Fruit fly (Drosophila melanogaster) whole organism, embryonic: Measurements from ENCODE around the gene RpS12.

Experiments used
- Asciz ChIP-seq: fragments of 200-800 bp; sonication (Bioruptor generic); optimal IDR thresholded peaks from 2 replicates; lab custom pipeline; 2017; ENCODE audit warnings: missing biosample characterization, mild to moderate bottlenecking, missing genetic modification characterization, missing genetic modification reagents
- CG10209 ChIP-seq: fragments of 200-800 bp; sonication (Bioruptor generic); optimal IDR thresholded peaks from 3 replicates; lab custom pipeline; 2017; ENCODE audit warnings: missing biosample characterization, mild to moderate bottlenecking, missing genetic modification characterization, missing genetic modification reagents
- CG1024 ChIP-seq: fragments of 200-800 bp; sonication (Bioruptor generic); IDR thresholded peaks from 2 replicates; pipeline ENCODE4 v1.3.6; 2022; ENCODE audit warnings: missing biosample characterization, missing genetic modification characterization
- CG10267 ChIP-seq: fragments of 200-800 bp; sonication (Bioruptor generic); optimal IDR thresholded peaks from 2 replicates; lab custom pipeline; 2018; ENCODE audit warnings: missing biosample characterization, mild to moderate bottlenecking, missing genetic modification characterization, moderate library complexity
- CG10321 ChIP-seq: fragments of 200-800 bp; sonication (Bioruptor generic); IDR thresholded peaks from 2 replicates; pipeline ENCODE4 v1.3.6; 2022; ENCODE audit warnings: missing biosample characterization, missing genetic modification characterization
- CG10462 ChIP-seq: fragments of 200-800 bp; sonication (Bioruptor generic); optimal IDR thresholded peaks from 2 replicates; lab custom pipeline; 2016; ENCODE audit warnings: missing biosample characterization, missing genetic modification characterization
- CG10959 ChIP-seq: fragments of 200-800 bp; sonication (Bioruptor generic); IDR thresholded peaks from 2 replicates; pipeline ENCODE4 v1.3.6; 2022; ENCODE audit warnings: missing biosample characterization, missing genetic modification characterization
- CG11085 ChIP-seq: fragments of 200-800 bp; sonication (Bioruptor generic); IDR thresholded peaks from 2 replicates; pipeline ENCODE4 v1.3.6; 2022; ENCODE audit warnings: missing biosample characterization, missing genetic modification characterization
- CG11398 ChIP-seq: fragments of 200-800 bp; sonication (Bioruptor generic); optimal IDR thresholded peaks from 2 replicates; lab custom pipeline; 2016; ENCODE audit warnings: missing biosample characterization, missing genetic modification characterization
- CG12104 ChIP-seq: fragments of 200-800 bp; sonication (Bioruptor generic); optimal IDR thresholded peaks from 3 replicates; lab custom pipeline; 2016; ENCODE audit warnings: missing biosample characterization, missing genetic modification characterization
- CG12942 ChIP-seq: fragments of 200-800 bp; sonication (Bioruptor generic); optimal IDR thresholded peaks from 3 replicates; lab custom pipeline; 2016; ENCODE audit warnings: missing biosample characterization, missing genetic modification characterization
- CG16863 ChIP-seq: fragments of 200-800 bp; sonication (Bioruptor generic); optimal IDR thresholded peaks from 3 replicates; lab custom pipeline; 2016; ENCODE audit warnings: missing biosample characterization, missing genetic modification characterization
- CG17359 ChIP-seq: fragments of 200-800 bp; sonication (Bioruptor generic); optimal IDR thresholded peaks from 3 replicates; lab custom pipeline; 2018; ENCODE audit warnings: missing biosample characterization, mild to moderate bottlenecking, missing genetic modification characterization, moderate library complexity
- CG17361 ChIP-seq: fragments of 200-800 bp; sonication (Bioruptor generic); IDR thresholded peaks from 3 replicates; pipeline ENCODE4 v1.3.6; 2022; ENCODE audit warnings: missing biosample characterization, missing genetic modification characterization
- CG1832 ChIP-seq: fragments of 200-800 bp; sonication (Bioruptor generic); optimal IDR thresholded peaks from 2 replicates; lab custom pipeline; 2017; ENCODE audit warnings: missing biosample characterization, mild to moderate bottlenecking, missing genetic modification characterization, inconsistent platforms
- CG18764 ChIP-seq: fragments of 200-800 bp; sonication (Bioruptor generic); optimal IDR thresholded peaks from 3 replicates; lab custom pipeline; 2016; ENCODE audit warnings: missing biosample characterization, missing genetic modification characterization
- CG2678 ChIP-seq: fragments of 200-800 bp; sonication (Bioruptor generic); optimal IDR thresholded peaks from 3 replicates; lab custom pipeline; 2019; ENCODE audit warnings: missing biosample characterization, mild to moderate bottlenecking, missing genetic modification characterization, moderate library complexity
- CG30403 ChIP-seq: fragments of 200-800 bp; sonication (Bioruptor generic); optimal IDR thresholded peaks from 3 replicates; lab custom pipeline; 2016; ENCODE audit warnings: missing biosample characterization, missing genetic modification characterization
- CG4617 ChIP-seq: fragments of 200-800 bp; sonication (Bioruptor generic); optimal IDR thresholded peaks from 3 replicates; lab custom pipeline; 2016; ENCODE audit warnings: missing biosample characterization, missing genetic modification characterization, borderline replicate concordance
- CG5245 ChIP-seq: fragments of 200-800 bp; sonication (Bioruptor generic); optimal IDR thresholded peaks from 3 replicates; lab custom pipeline; 2016; ENCODE audit warnings: missing biosample characterization, missing genetic modification characterization
- CG6683 ChIP-seq: fragments of 200-800 bp; sonication (Bioruptor generic); optimal IDR thresholded peaks from 2 replicates; lab custom pipeline; 2017; ENCODE audit warnings: missing biosample characterization, mild to moderate bottlenecking, missing genetic modification characterization, missing genetic modification reagents
- CG7745 ChIP-seq: fragments of 200-800 bp; sonication (Bioruptor generic); optimal IDR thresholded peaks from 2 replicates; lab custom pipeline; 2018; ENCODE audit warnings: missing biosample characterization, mild to moderate bottlenecking, missing genetic modification characterization, moderate library complexity
- Dad ChIP-seq: fragments of 200-800 bp; sonication (Bioruptor generic); optimal IDR thresholded peaks from 3 replicates; lab custom pipeline; 2016; ENCODE audit warnings: missing biosample characterization, missing genetic modification characterization
- Dp ChIP-seq: fragments of 200-800 bp; sonication (Bioruptor generic); optimal IDR thresholded peaks from 2 replicates; lab custom pipeline; 2018; ENCODE audit warnings: missing biosample characterization, mild to moderate bottlenecking, missing genetic modification characterization, moderate library complexity
- Ets97D ChIP-seq: fragments of 200-800 bp; sonication (Bioruptor generic); optimal IDR thresholded peaks from 3 replicates; lab custom pipeline; 2016; ENCODE audit warnings: missing biosample characterization, missing genetic modification characterization
- Gug ChIP-seq: fragments of 200-800 bp; sonication (Bioruptor generic); IDR thresholded peaks from 4 replicates; pipeline ENCODE4 v1.3.6; 2022; ENCODE audit warnings: missing biosample characterization, missing genetic modification characterization
- Hsf ChIP-seq: fragments of 200-800 bp; sonication (Bioruptor generic); optimal IDR thresholded peaks from 3 replicates; lab custom pipeline; 2016; ENCODE audit warnings: missing biosample characterization, missing genetic modification characterization
- Kr ChIP-seq: fragments of 200-800 bp; sonication (Bioruptor generic); optimal IDR thresholded peaks from 2 replicates; lab custom pipeline; 2017; ENCODE audit warnings: missing biosample characterization, mild to moderate bottlenecking, missing genetic modification characterization
- Lhr ChIP-seq: fragments of 200-800 bp; sonication (Bioruptor generic); optimal IDR thresholded peaks from 3 replicates; lab custom pipeline; 2017; ENCODE audit warnings: mild to moderate bottlenecking, missing biosample characterization, missing genetic modification reagents, missing genetic modification characterization
- Neu2 ChIP-seq: fragments of 200-800 bp; sonication (Bioruptor generic); optimal IDR thresholded peaks from 3 replicates; lab custom pipeline; 2016; ENCODE audit warnings: missing biosample characterization, missing genetic modification characterization, borderline replicate concordance
- Oaz ChIP-seq: fragments of 200-800 bp; sonication (Bioruptor generic); IDR thresholded peaks from 2 replicates; pipeline ENCODE4 v1.3.6; 2022; ENCODE audit warnings: missing biosample characterization, missing genetic modification characterization
- Taf1 ChIP-seq: fragments of 200-800 bp; sonication (Bioruptor generic); IDR thresholded peaks from 2 replicates; pipeline ENCODE4 v1.3.6; 2022; ENCODE audit warnings: missing biosample characterization, missing genetic modification characterization
- bigmax ChIP-seq: fragments of 200-800 bp; sonication (Bioruptor generic); optimal IDR thresholded peaks from 2 replicates; lab custom pipeline; 2018; ENCODE audit warnings: missing biosample characterization, mild to moderate bottlenecking, missing genetic modification characterization
- cas ChIP-seq: fragments of 200-800 bp; sonication (Bioruptor generic); IDR thresholded peaks from 2 replicates; pipeline ENCODE4 v1.3.6; 2022; ENCODE audit warnings: missing biosample characterization, missing genetic modification characterization
- cato ChIP-seq: fragments of 200-800 bp; sonication (Bioruptor generic); optimal IDR thresholded peaks from 2 replicates; lab custom pipeline; 2016; ENCODE audit warnings: missing biosample characterization, missing genetic modification characterization, borderline replicate concordance
- corto ChIP-seq: fragments of 200-800 bp; sonication (Bioruptor generic); optimal IDR thresholded peaks from 2 replicates; lab custom pipeline; 2016; ENCODE audit warnings: missing biosample characterization, mild to moderate bottlenecking, missing genetic modification characterization, moderate library complexity
- da ChIP-seq: fragments of 200-800 bp; sonication (Bioruptor generic); optimal IDR thresholded peaks from 2 replicates; lab custom pipeline; 2016; ENCODE audit warnings: missing biosample characterization, missing genetic modification characterization
- ken ChIP-seq: fragments of 200-800 bp; sonication (Bioruptor generic); IDR thresholded peaks from 3 replicates; pipeline ENCODE4 v1.3.6; 2022; ENCODE audit warnings: missing biosample characterization, missing genetic modification characterization
- lbe ChIP-seq: fragments of 200-800 bp; sonication (Bioruptor generic); optimal IDR thresholded peaks from 2 replicates; lab custom pipeline; 2016; ENCODE audit warnings: missing biosample characterization, mild to moderate bottlenecking, missing genetic modification characterization
- lov ChIP-seq, 2 experiments: fragments of 200-800 bp in 1 of 2; fragments of >200 bp in 1 of 2; sonication (Bioruptor generic) in 1 of 2; IDR thresholded peaks in 1 of 2; optimal IDR thresholded peaks in 1 of 2; 2 replicates in 1 of 2; 3 replicates in 1 of 2; pipeline versions ENCODE4 v1.3.6 to Lab custom; 2017 to 2022; ENCODE audit warnings: missing biosample characterization in 1 of 2, missing genetic modification characterization in 1 of 2
- maf-S ChIP-seq: fragments of 200-800 bp; sonication (Bioruptor generic); optimal IDR thresholded peaks from 2 replicates; lab custom pipeline; 2016; ENCODE audit warnings: missing biosample characterization, missing genetic modification characterization
- nau ChIP-seq: fragments of 200-800 bp; sonication (Bioruptor generic); optimal IDR thresholded peaks from 3 replicates; lab custom pipeline; 2017; ENCODE audit warnings: missing biosample characterization, mild to moderate bottlenecking, missing genetic modification characterization, missing genetic modification reagents
- pfk ChIP-seq: fragments of 200-800 bp; sonication (Bioruptor generic); optimal IDR thresholded peaks from 2 replicates; lab custom pipeline; 2018; ENCODE audit warnings: missing biosample characterization, mild to moderate bottlenecking, missing genetic modification characterization, moderate library complexity
- pita ChIP-seq: fragments of 200-800 bp; sonication (Bioruptor generic); optimal IDR thresholded peaks from 2 replicates; lab custom pipeline; 2017; ENCODE audit warnings: missing biosample characterization, mild to moderate bottlenecking, missing genetic modification characterization
- repo ChIP-seq: fragments of 200-800 bp; sonication (Bioruptor generic); optimal IDR thresholded peaks from 2 replicates; lab custom pipeline; 2016; ENCODE audit warnings: missing biosample characterization, missing genetic modification characterization
- row ChIP-seq: fragments of 200-800 bp; sonication (Bioruptor generic); IDR thresholded peaks from 3 replicates; pipeline ENCODE4 v1.3.6; 2022; ENCODE audit warnings: missing biosample characterization, missing genetic modification characterization
- slbo ChIP-seq: fragments of 200-800 bp; sonication (Bioruptor generic); IDR thresholded peaks from 2 replicates; pipeline ENCODE4 v1.3.6; 2022; ENCODE audit warnings: missing biosample characterization, missing genetic modification characterization
- tap ChIP-seq: fragments of 200-800 bp; optimal IDR thresholded peaks from 3 replicates; lab custom pipeline; 2019; ENCODE audit warnings: missing biosample characterization, mild to moderate bottlenecking, missing genetic modification characterization, moderate library complexity
- unpg ChIP-seq: fragments of 200-800 bp; sonication (Bioruptor generic); optimal IDR thresholded peaks from 3 replicates; lab custom pipeline; 2018; ENCODE audit warnings: missing biosample characterization, mild to moderate bottlenecking, missing genetic modification characterization, moderate library complexity
- zen2 ChIP-seq: fragments of 200-800 bp; sonication (Bioruptor generic); IDR thresholded peaks from 3 replicates; pipeline ENCODE4 v1.3.6; 2022; ENCODE audit warnings: missing biosample characterization, missing genetic modification characterization; ENCODE audit not compliant: partially characterized antibody

The RpS12 gene

dm6 chr3L:13006490-13006889 is 16.7 kb upstream of the RpS12 start, which contains the start of gene CG11263 (continued):
- TF ChIP-seq CG18764 (GFP tag; lab: Kevin White, UChicago) (peak; percentile 45), CG1024 (GFP tag; lab: Robert Waterston, UW) (no peak), Taf1 (GFP tag; lab: Robert Waterston, UW) (peak; percentile 54; the same call in 1 of the 2 replicates), tap (tag; lab: Kevin White, UChicago) (no peak), CG11398 (peak; percentile 14), bigmax (GFP tag; lab: Kevin White, UChicago) (peak; percentile 54), nau (GFP tag; lab: Kevin White, UChicago) (no peak), CG7745 (tag; lab: Kevin White, UChicago) (no peak), CG5245 (GFP tag; lab: Kevin White, UChicago) (peak; percentile 7), Dp (peak; percentile 63), CG12104 (GFP tag; lab: Kevin White, UChicago) (no peak), Gug (GFP tag; lab: Robert Waterston, UW) (peak; percentile 53; the same call in 1 of the 4 replicates), pfk (GFP tag; lab: Kevin White, UChicago) (no peak), CG12942 (GFP tag; lab: Kevin White, UChicago) (no peak), unpg (GFP tag; lab: Kevin White, UChicago) (peak; percentile 46), maf-S (GFP tag; lab: Kevin White, UChicago) (peak; percentile 54), CG16863 (GFP tag; lab: Kevin White, UChicago) (peak; percentile 7), CG1832 (GFP tag; lab: Kevin White, UChicago) (no peak), pita (GFP tag; lab: Kevin White, UChicago) (peak; percentile 52), CG30403 (GFP tag; lab: Kevin White, UChicago) (peak; percentile 70), CG10462 (GFP tag; lab: Kevin White, UChicago) (no peak), CG11085 (GFP tag; lab: Robert Waterston, UW) (no peak), Hsf (GFP tag; lab: Kevin White, UChicago) (peak; percentile 70), Ets97D (peak; percentile 84), cato (no peak), corto (GFP tag; lab: Kevin White, UChicago) (no peak), lov (optimal IDR thresholded peaks at IDR 0.05; lab: Kevin White, UChicago) (no peak), lov (GFP tag; IDR thresholded peaks at IDR 0.05; lab: Robert Waterston, UW) (no peak), CG10959 (GFP tag; lab: Robert Waterston, UW) (no peak), Neu2 (no peak), row (GFP tag; lab: Robert Waterston, UW) (peak; percentile 62), Asciz (GFP tag; lab: Kevin White, UChicago) (no peak), CG4617 (GFP tag; lab: Kevin White, UChicago) (peak; percentile 20), repo (GFP tag; lab: Kevin White, UChicago) (peak; percentile 7), cas (GFP tag; lab: Robert Waterston, UW) (no peak), CG10267 (tag; lab: Kevin White, UChicago) (peak; percentile 46), ken (GFP tag; lab: Robert Waterston, UW) (peak; percentile 54; the same call in 2 of the 3 replicates), Oaz (GFP tag; lab: Robert Waterston, UW) (no peak), slbo (GFP tag; lab: Robert Waterston, UW) (no peak; the same call in 1 of the 2 replicates), CG17361 (peak; percentile 37; the same call in 1 of the 3 replicates), lbe (GFP tag; lab: Kevin White, UChicago) (no peak), CG17359 (tag; lab: Kevin White, UChicago) (peak; percentile 40), CG10209 (GFP tag; lab: Kevin White, UChicago) (peak; percentile 19), zen2 (GFP tag; lab: Robert Waterston, UW) (peak; percentile 74), CG6683 (peak; percentile 1), CG2678 (tag; lab: Kevin White, UChicago) (no peak), da (no peak), Kr (GFP tag; lab: Kevin White, UChicago) (no peak), Dad (GFP tag; lab: Kevin White, UChicago) (peak; percentile 25), CG10321 (GFP tag; lab: Robert Waterston, UW) (no peak), Lhr (GFP tag; lab: Kevin White, UChicago) (peak; percentile 73)
